Fruit fly (Drosophila melanogaster) whole organism, wandering third instar larva: Measurements from ENCODE around the gene CG15011.

Source experiments
- Abd-B ChIP-seq: fragments of >200 bp; optimal IDR thresholded peaks from 2 replicates; lab custom pipeline; 2017; ENCODE audit warnings: missing biosample characterization, missing genetic modification characterization
- CG32264 ChIP-seq: fragments of 200-800 bp; sonication (Bioruptor generic); optimal IDR thresholded peaks from 2 replicates; lab custom pipeline; 2016; ENCODE audit warnings: missing biosample characterization, missing genetic modification characterization
- CG9705 ChIP-seq: fragments of 200-800 bp; sonication (Bioruptor generic); optimal IDR thresholded peaks from 2 replicates; lab custom pipeline; 2018; ENCODE audit warnings: missing biosample characterization, mild to moderate bottlenecking, missing genetic modification characterization
- CrebA ChIP-seq: fragments of 200-800 bp; sonication (Bioruptor generic); optimal IDR thresholded peaks from 2 replicates; lab custom pipeline; 2016; ENCODE audit warnings: missing biosample characterization, mild to moderate bottlenecking, missing genetic modification characterization, borderline replicate concordance
- Dfd ChIP-seq: fragments of >200 bp; optimal IDR thresholded peaks from 2 replicates; lab custom pipeline; 2017; ENCODE audit warnings: missing biosample characterization, missing genetic modification characterization
- Dif ChIP-seq: fragments of 200-275, 200-300 bp; sonication (Bioruptor generic); optimal IDR thresholded peaks from 2 replicates; lab custom pipeline; 2018; ENCODE audit warnings: missing biosample characterization, missing genetic modification characterization; ENCODE audit not compliant: partially characterized antibody
- GATAd ChIP-seq: sonication (Bioruptor generic); optimal IDR thresholded peaks from 2 replicates; lab custom pipeline; 2016; ENCODE audit warnings: missing biosample characterization, missing genetic modification characterization
- HLH106 ChIP-seq: fragments of 200-800 bp; optimal IDR thresholded peaks from 3 replicates; lab custom pipeline; 2019; ENCODE audit warnings: missing biosample characterization, mild to moderate bottlenecking, missing genetic modification characterization, moderate library complexity
- Hnf4 ChIP-seq: fragments of 200-800 bp; sonication (Bioruptor generic); optimal IDR thresholded peaks from 2 replicates; lab custom pipeline; 2016; ENCODE audit warnings: missing biosample characterization, mild to moderate bottlenecking, missing genetic modification characterization
- Hr78 ChIP-seq: fragments of >200 bp; optimal IDR thresholded peaks from 2 replicates; lab custom pipeline; 2017; ENCODE audit warnings: missing biosample characterization, missing genetic modification characterization
- Hr83 ChIP-seq: fragments of 200-300 bp; sonication (Bioruptor generic); optimal IDR thresholded peaks from 2 replicates; lab custom pipeline; 2016; ENCODE audit warnings: missing biosample characterization, mild to moderate bottlenecking, missing genetic modification characterization, moderate library complexity; ENCODE audit not compliant: poor library complexity, severe bottlenecking
- Jra ChIP-seq: sonication (Bioruptor generic); optimal IDR thresholded peaks from 2 replicates; lab custom pipeline; 2016; ENCODE audit warnings: missing biosample characterization, missing genetic modification characterization
- Mio ChIP-seq: sonication (Bioruptor generic); optimal IDR thresholded peaks from 2 replicates; lab custom pipeline; 2016; ENCODE audit warnings: missing biosample characterization, missing genetic modification characterization
- Myc ChIP-seq: fragments of >200 bp; optimal IDR thresholded peaks from 2 replicates; lab custom pipeline; 2017
- N ChIP-seq: fragments of >200 bp; optimal IDR thresholded peaks from 2 replicates; lab custom pipeline; 2018; ENCODE audit warnings: missing biosample characterization, missing external identifiers, missing genetic modification characterization
- OdsH ChIP-seq: fragments of 200-800 bp; sonication (Bioruptor generic); optimal IDR thresholded peaks from 2 replicates; lab custom pipeline; 2016; ENCODE audit warnings: missing biosample characterization, mild to moderate bottlenecking, missing genetic modification characterization
- Rel ChIP-seq, 2 experiments: fragments of 200-800 bp; sonication (Bioruptor generic) in 1 of 2; optimal IDR thresholded peaks; 2 replicates in 1 of 2; 3 replicates in 1 of 2; lab custom pipeline; 2016 to 2019; ENCODE audit warnings: mild to moderate bottlenecking in 2 of 2, missing biosample characterization in 2 of 2, missing genetic modification characterization in 2 of 2, moderate library complexity in 1 of 2
- Sp1 ChIP-seq: fragments of 200-800 bp; sonication (Bioruptor generic); optimal IDR thresholded peaks from 3 replicates; lab custom pipeline; 2019; ENCODE audit warnings: missing biosample characterization, mild to moderate bottlenecking, missing genetic modification characterization, moderate library complexity
- Vsx2 ChIP-seq: fragments of 200-300, 225-300 bp; sonication (Bioruptor generic); optimal IDR thresholded peaks from 2 replicates; lab custom pipeline; 2018; ENCODE audit warnings: missing biosample characterization, missing genetic modification characterization; ENCODE audit not compliant: partially characterized antibody
- br ChIP-seq: fragments of 200-800 bp; sonication (Bioruptor generic); optimal IDR thresholded peaks from 2 replicates; lab custom pipeline; 2016; ENCODE audit warnings: missing biosample characterization, missing genetic modification characterization
- brk ChIP-seq: fragments of 200-800 bp; sonication (Bioruptor generic); optimal IDR thresholded peaks from 2 replicates; lab custom pipeline; 2016; ENCODE audit warnings: missing biosample characterization, mild to moderate bottlenecking, missing genetic modification characterization
- dl ChIP-seq, 2 experiments: fragments of 175-275, 200-275 bp in 1 of 2; fragments of 200-275 bp in 1 of 2; sonication (Bioruptor generic); optimal IDR thresholded peaks; lab custom pipeline; 2018; ENCODE audit warnings: mild to moderate bottlenecking in 2 of 2, missing biosample characterization in 2 of 2, missing genetic modification characterization in 2 of 2, moderate library complexity in 2 of 2; ENCODE audit not compliant: partially characterized antibody in 2 of 2, insufficient read depth in 1 of 2
- dmrt93B ChIP-seq: fragments of 200-800 bp; sonication (Bioruptor generic); optimal IDR thresholded peaks from 2 replicates; lab custom pipeline; 2018; ENCODE audit warnings: missing biosample characterization, mild to moderate bottlenecking, missing genetic modification characterization
- dsf ChIP-seq: sonication (Bioruptor generic); optimal IDR thresholded peaks from 2 replicates; lab custom pipeline; 2016; ENCODE audit warnings: missing biosample characterization, missing genetic modification characterization, borderline replicate concordance
- ey ChIP-seq: fragments of 200-800 bp; sonication (Bioruptor generic); optimal IDR thresholded peaks from 2 replicates; lab custom pipeline; 2016; ENCODE audit warnings: missing biosample characterization, missing genetic modification characterization
- foxo ChIP-seq, 2 experiments: fragments of 200-800 bp; sonication (Bioruptor generic); optimal IDR thresholded peaks; 2 replicates in 1 of 2; 3 replicates in 1 of 2; lab custom pipeline; 2016 to 2017; ENCODE audit warnings: missing biosample characterization in 2 of 2, missing genetic modification characterization in 2 of 2
- fru ChIP-seq: fragments of 200-800 bp; sonication (Bioruptor generic); optimal IDR thresholded peaks from 3 replicates; lab custom pipeline; 2016; ENCODE audit warnings: missing biosample characterization, mild to moderate bottlenecking, missing genetic modification characterization
- h ChIP-seq: fragments of 200-800 bp; sonication (Bioruptor generic); optimal IDR thresholded peaks from 3 replicates; lab custom pipeline; 2016; ENCODE audit warnings: missing biosample characterization, mild to moderate bottlenecking, missing genetic modification characterization
- jim ChIP-seq: fragments of 175-275, 200-325 bp; sonication (Bioruptor generic); optimal IDR thresholded peaks from 2 replicates; lab custom pipeline; 2016; ENCODE audit warnings: missing biosample characterization, mild to moderate bottlenecking, missing genetic modification characterization
- lola ChIP-seq: fragments of >200 bp; optimal IDR thresholded peaks from 2 replicates; lab custom pipeline; 2017; ENCODE audit warnings: missing biosample characterization, missing genetic modification characterization
- pan ChIP-seq: fragments of >200 bp; optimal IDR thresholded peaks from 2 replicates; lab custom pipeline; 2017
- psq ChIP-seq: fragments of 200-800 bp; sonication (Bioruptor generic); optimal IDR thresholded peaks from 3 replicates; lab custom pipeline; 2017; ENCODE audit warnings: missing biosample characterization, mild to moderate bottlenecking, missing genetic modification characterization, moderate library complexity
- rgr ChIP-seq: fragments of 200-800 bp; sonication (Bioruptor generic); optimal IDR thresholded peaks from 3 replicates; lab custom pipeline; 2016; ENCODE audit warnings: missing biosample characterization, mild to moderate bottlenecking, missing genetic modification characterization
- sage ChIP-seq: fragments of 200-800 bp; sonication (Bioruptor generic); optimal IDR thresholded peaks from 2 replicates; lab custom pipeline; 2016; ENCODE audit warnings: missing biosample characterization, mild to moderate bottlenecking, missing genetic modification characterization
- sv ChIP-seq: fragments of 200-800 bp; sonication (Bioruptor generic); optimal IDR thresholded peaks from 3 replicates; lab custom pipeline; 2016; ENCODE audit warnings: missing biosample characterization, missing genetic modification characterization
- tai ChIP-seq: sonication (Bioruptor generic); optimal IDR thresholded peaks from 2 replicates; lab custom pipeline; 2016; ENCODE audit warnings: missing biosample characterization, missing genetic modification characterization
- usp ChIP-seq: fragments of >200 bp; optimal IDR thresholded peaks from 2 replicates; lab custom pipeline; 2017; ENCODE audit warnings: missing biosample characterization, missing genetic modification characterization
- woc ChIP-seq: sonication (Bioruptor generic); optimal IDR thresholded peaks from 2 replicates; lab custom pipeline; 2016; ENCODE audit warnings: missing biosample characterization, mild to moderate bottlenecking, missing genetic modification characterization

CG15011 gene

dm6 chr3L:4292120-4292697 is 33.3 kb upstream of the CG15011 start, which contains the start of the genes CG15012 and Fdx2:
CG15012 (minus strand) TSS chr3L:4292246.
Fdx2 (plus strand) TSS chr3L:4292482.
- no peak for TF ChIP-seq dl (GFP tag; optimal IDR thresholded peaks at IDR 0.05; lab: Kevin White, UChicago; ENCODE audit: insufficient read depth in 1 of 2, partially characterized antibody in 2 of 2)
- TF ChIP-seq Sp1 (GFP tag; lab: Kevin White, UChicago) = peak; percentile 30
- peak; percentile 71 for TF ChIP-seq woc (GFP tag; lab: Kevin White, UChicago)
- TF ChIP-seq Jra = peak; percentile 32
- peak; percentile 46 for TF ChIP-seq fru
- no peak for TF ChIP-seq brk (GFP tag; lab: Kevin White, UChicago)
- no peak for TF ChIP-seq Hr78 (GFP tag; lab: Kevin White, UChicago)
- peak; percentile 43 for TF ChIP-seq rgr (GFP tag; lab: Kevin White, UChicago)
- peak; percentile 8 for TF ChIP-seq ey (GFP tag; lab: Kevin White, UChicago)
- no peak for TF ChIP-seq dsf (GFP tag; lab: Kevin White, UChicago)
- TF ChIP-seq sv = no peak
- TF ChIP-seq lola (GFP tag; lab: Kevin White, UChicago) = no peak
- TF ChIP-seq Myc (lab: Kevin White, UChicago) = peak; percentile 33
- TF ChIP-seq, all 38 proteins: peak for 7

dm6 chr3L:4288591-4289056 is 29.7 kb upstream of the CG15011 start, which contains the start of gene Hexo1:
Hexo1 (plus strand) TSS chr3L:4288641.
- TF ChIP-seq Abd-B (GFP tag; lab: Kevin White, UChicago) = no peak
- TF ChIP-seq CG32264 (GFP tag; lab: Kevin White, UChicago) = no peak
- TF ChIP-seq Jra = peak; percentile 37
- no peak for TF ChIP-seq Hr83 (GFP tag; lab: Kevin White, UChicago)
- no peak for TF ChIP-seq Hnf4 (GFP tag; lab: Kevin White, UChicago)
- TF ChIP-seq CG9705 = no peak
- no peak for TF ChIP-seq sage (GFP tag; lab: Kevin White, UChicago)
- no peak for TF ChIP-seq N (GFP tag; lab: Kevin White, UChicago)
- TF ChIP-seq Hr78 (GFP tag; lab: Kevin White, UChicago) = no peak
- TF ChIP-seq Rel (GFP tag; optimal IDR thresholded peaks at IDR 0.05; lab: Kevin White, UChicago) = no peak
- TF ChIP-seq Rel (tag; optimal IDR thresholded peaks at IDR 0.05; lab: Kevin White, UChicago) = peak; percentile 18
- TF ChIP-seq h (GFP tag; lab: Kevin White, UChicago) = peak; percentile 73
- TF ChIP-seq HLH106 = peak; percentile 60
- TF ChIP-seq woc (GFP tag; lab: Kevin White, UChicago) = peak; percentile 92
- peak; percentile 56 for TF ChIP-seq psq (GFP tag; lab: Kevin White, UChicago)
- TF ChIP-seq CrebA = no peak
- no peak for TF ChIP-seq lola (GFP tag; lab: Kevin White, UChicago)
- TF ChIP-seq usp (GFP tag; lab: Kevin White, UChicago) = no peak
- no peak for TF ChIP-seq dsf (GFP tag; lab: Kevin White, UChicago)
- peak; percentile 26 to 66 for TF ChIP-seq foxo (GFP tag; optimal IDR thresholded peaks at IDR 0.05; lab: Kevin White, UChicago)
- TF ChIP-seq Myc (lab: Kevin White, UChicago) = no peak
- no peak for TF ChIP-seq Dfd (GFP tag; lab: Kevin White, UChicago)
- TF ChIP-seq dmrt93B = no peak
- no peak for TF ChIP-seq Dif (GFP tag; lab: Kevin White, UChicago)
- no peak for TF ChIP-seq jim (GFP tag; lab: Kevin White, UChicago)
- no peak for TF ChIP-seq tai (GFP tag; lab: Kevin White, UChicago)
- peak; percentile 75 for TF ChIP-seq fru
- no peak for TF ChIP-seq Mio
- no peak for TF ChIP-seq brk (GFP tag; lab: Kevin White, UChicago)
- peak; percentile 17 for TF ChIP-seq sv
- TF ChIP-seq rgr (GFP tag; lab: Kevin White, UChicago) = peak; percentile 63
- TF ChIP-seq Sp1 (GFP tag; lab: Kevin White, UChicago) = peak; percentile 59
- peak; percentile 65 for TF ChIP-seq ey (GFP tag; lab: Kevin White, UChicago)
- peak; percentile 76 for TF ChIP-seq br (GFP tag; lab: Kevin White, UChicago)
- TF ChIP-seq Vsx2 (GFP tag; lab: Kevin White, UChicago) = no peak
- TF ChIP-seq OdsH (GFP tag; lab: Kevin White, UChicago) = peak; percentile 69
- no peak for TF ChIP-seq dl (GFP tag; optimal IDR thresholded peaks at IDR 0.05; lab: Kevin White, UChicago; ENCODE audit: insufficient read depth in 1 of 2, partially characterized antibody in 2 of 2)
- TF ChIP-seq pan = no peak
- no peak for TF ChIP-seq GATAd (GFP tag; lab: Kevin White, UChicago)
